Worm (Caenorhabditis elegans): Measurements from ENCODE around the gene sra-8.

sra-8 gene

DNA sequence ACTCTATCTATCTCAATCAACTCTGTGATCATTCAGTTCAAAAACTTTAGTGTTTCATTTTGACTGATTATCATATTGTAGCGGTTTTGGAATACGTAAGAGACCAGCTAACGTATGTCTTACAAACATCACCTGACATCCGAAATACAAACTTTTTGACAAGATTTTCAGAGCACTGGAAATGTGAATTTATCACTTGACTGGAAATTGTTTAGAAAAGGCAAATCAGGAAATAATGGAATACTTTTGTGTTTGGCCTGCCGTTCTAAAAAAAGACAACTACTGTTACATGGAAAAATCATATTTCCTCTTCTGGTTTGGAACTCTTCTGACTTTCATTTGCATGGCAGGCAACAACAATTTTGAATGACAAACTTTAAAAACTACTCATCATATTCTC is 14.0 kb downstream of the sra-8 start, which contains the start of gene F35H8.12:
TSS of gene F35H8.12 (plus strand) at position 301 of the 400 bp plus-strand sequence.
- TF ChIP-seq ceh-39 (tag; optimal IDR thresholded peaks at IDR 0.05) = no peak
- TF ChIP-seq ham-2 (GFP tag; optimal IDR thresholded peaks at IDR 0.05) = no peak
- TF ChIP-seq flh-1 (GFP tag; optimal IDR thresholded peaks at IDR 0.05) = no peak
- TF ChIP-seq unc-62 (GFP tag; optimal IDR thresholded peaks at IDR 0.05) = no peak
- TF ChIP-seq tbx-8 (GFP tag; optimal IDR thresholded peaks at IDR 0.05) = no peak
- no peak for TF ChIP-seq cnd-1 (tag; optimal IDR thresholded peaks at IDR 0.05)
- TF ChIP-seq ceh-43 (GFP tag; optimal IDR thresholded peaks at IDR 0.05) = no peak
- TF ChIP-seq blmp-1 (tag; optimal IDR thresholded peaks at IDR 0.05) = no peak
- TF ChIP-seq ztf-11 (tag; optimal IDR thresholded peaks at IDR 0.05) = no peak
- TF ChIP-seq elt-3 (tag; optimal IDR thresholded peaks at IDR 0.05) = no peak
- TF ChIP-seq elt-1 (tag; optimal IDR thresholded peaks at IDR 0.05; ENCODE audit: borderline replicate concordance, insufficient read depth) = no peak
- TF ChIP-seq M03D4.4 (tag; optimal IDR thresholded peaks at IDR 0.05) = no peak
- TF ChIP-seq nhr-28 (tag; optimal IDR thresholded peaks at IDR 0.05) = no peak
- no peak for TF ChIP-seq nhr-2 (tag; optimal IDR thresholded peaks at IDR 0.05)

DNA sequence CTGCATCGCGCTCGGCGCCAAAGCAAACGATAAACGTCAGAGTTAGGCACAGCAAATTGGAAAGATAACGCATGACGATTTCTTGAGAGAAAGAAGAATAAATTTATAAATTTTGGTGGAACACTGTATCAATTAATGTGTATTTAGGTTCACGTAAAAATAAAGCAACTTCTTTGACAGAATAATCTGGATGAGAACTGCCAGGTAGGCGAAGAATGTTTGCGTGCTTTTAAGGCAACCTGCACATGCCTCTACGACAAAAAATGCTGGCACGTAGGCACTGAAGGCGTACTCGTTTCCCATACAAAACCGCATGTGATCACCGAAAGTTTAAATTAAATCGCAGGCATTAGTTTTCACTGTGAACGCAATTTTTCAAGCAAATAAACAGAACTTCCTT is 15.7 kb downstream of the sra-8 start, which contains the start of gene F35H8.1:
TSS of gene F35H8.1 (minus strand) at position 101 of the 400 bp plus-strand sequence.
- no peak for TF ChIP-seq cnd-1 (tag; optimal IDR thresholded peaks at IDR 0.05)
- TF ChIP-seq M03D4.4 (tag; optimal IDR thresholded peaks at IDR 0.05) = no peak
- no peak for TF ChIP-seq lsy-2 (tag; optimal IDR thresholded peaks at IDR 0.05)
- TF ChIP-seq ceh-43 (GFP tag; optimal IDR thresholded peaks at IDR 0.05) = no peak
- TF ChIP-seq unc-120 (tag; optimal IDR thresholded peaks at IDR 0.05; ENCODE audit: poor library complexity, severe bottlenecking) = no peak
- TF ChIP-seq zip-8 (tag; optimal IDR thresholded peaks at IDR 0.05) = no peak
- no peak for TF ChIP-seq flh-1 (GFP tag; optimal IDR thresholded peaks at IDR 0.05)
- TF ChIP-seq ztf-11 (tag; optimal IDR thresholded peaks at IDR 0.05) = no peak
- no peak for TF ChIP-seq lin-32 (GFP tag; optimal IDR thresholded peaks at IDR 0.05)
- no peak for TF ChIP-seq tbx-8 (GFP tag; optimal IDR thresholded peaks at IDR 0.05)
- TF ChIP-seq hlh-1 (tag; optimal IDR thresholded peaks at IDR 0.05) = no peak
- no peak for TF ChIP-seq mab-5 (tag; optimal IDR thresholded peaks at IDR 0.05)
- no peak for TF ChIP-seq drap-1 (GFP tag; optimal IDR thresholded peaks at IDR 0.05)
- TF ChIP-seq ces-1 (GFP tag; optimal IDR thresholded peaks at IDR 0.05) = no peak
- TF ChIP-seq nhr-2 (tag; optimal IDR thresholded peaks at IDR 0.05) = no peak
- no peak for TF ChIP-seq ceh-39 (tag; optimal IDR thresholded peaks at IDR 0.05)
- no peak for TF ChIP-seq elt-1 (tag; optimal IDR thresholded peaks at IDR 0.05; ENCODE audit: borderline replicate concordance, insufficient read depth)
- no peak for TF ChIP-seq mls-2 (tag; optimal IDR thresholded peaks at IDR 0.05)
- no peak for TF ChIP-seq nhr-12 (tag; optimal IDR thresholded peaks at IDR 0.05)
- TF ChIP-seq blmp-1 (tag; optimal IDR thresholded peaks at IDR 0.05) = no peak

DNA sequence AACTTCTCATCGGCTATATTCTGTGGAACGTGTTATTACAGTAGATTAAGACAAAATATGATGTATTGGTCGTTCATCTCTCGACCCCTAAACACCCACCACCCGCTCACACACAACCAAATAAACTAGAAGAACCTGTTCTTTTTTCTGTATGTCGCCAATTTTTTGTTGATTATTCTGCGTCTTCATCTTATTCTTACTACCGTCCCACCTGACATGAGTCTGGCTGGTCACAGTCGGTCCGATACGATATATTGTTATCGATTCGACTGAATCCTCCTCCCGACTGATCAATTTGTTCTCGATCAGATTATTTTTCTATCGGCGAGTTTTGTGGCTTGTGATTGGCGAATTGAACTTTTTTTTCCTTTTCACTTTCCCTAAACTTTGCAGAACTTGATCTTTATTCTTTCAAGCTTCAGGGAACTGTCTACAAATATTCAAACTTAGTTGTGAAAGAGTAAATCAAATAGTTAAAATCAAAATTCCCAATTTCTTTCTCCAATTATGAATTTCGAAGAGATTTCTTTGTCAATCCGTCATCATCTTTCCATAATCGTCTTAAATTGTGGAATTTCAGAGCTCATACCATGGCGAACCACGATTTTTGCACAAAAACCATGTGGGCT is 17.5 kb downstream of the sra-8 start, which contains the start of gene F35H8.2:
TSS of gene F35H8.2 (plus strand) at position 579 of the 629 bp plus-strand sequence.
- TF ChIP-seq drap-1 (GFP tag; optimal IDR thresholded peaks at IDR 0.05) (no peak), snpc-4 (tag; optimal IDR thresholded peaks at IDR 0.05) (no peak), ztf-11 (tag; optimal IDR thresholded peaks at IDR 0.05) (no peak), lin-13 (tag; optimal IDR thresholded peaks at IDR 0.05) (no peak), zip-8 (tag; optimal IDR thresholded peaks at IDR 0.05) (no peak), mep-1 (tag; optimal IDR thresholded peaks at IDR 0.05) (no peak), tbx-8 (GFP tag; optimal IDR thresholded peaks at IDR 0.05) (no peak), nhr-237 (tag; optimal IDR thresholded peaks at IDR 0.05) (no peak), blmp-1 (tag; optimal IDR thresholded peaks at IDR 0.05) (no peak), bed-3 (GFP tag; optimal IDR thresholded peaks at IDR 0.05) (no peak), flh-1 (GFP tag; optimal IDR thresholded peaks at IDR 0.05) (no peak), ces-1 (GFP tag; optimal IDR thresholded peaks at IDR 0.05) (no peak), sem-2 (GFP tag; optimal IDR thresholded peaks at IDR 0.05) (no peak), lsy-2 (tag; optimal IDR thresholded peaks at IDR 0.05) (no peak), mab-5 (tag; optimal IDR thresholded peaks at IDR 0.05) (no peak), pha-4 (tag; optimal IDR thresholded peaks at IDR 0.05) (no peak), nhr-76 (tag; optimal IDR thresholded peaks at IDR 0.05) (no peak), hlh-1 (tag; optimal IDR thresholded peaks at IDR 0.05) (no peak), unc-39 (tag; optimal IDR thresholded peaks at IDR 0.05) (no peak), ceh-43 (GFP tag; optimal IDR thresholded peaks at IDR 0.05) (no peak)

DNA sequence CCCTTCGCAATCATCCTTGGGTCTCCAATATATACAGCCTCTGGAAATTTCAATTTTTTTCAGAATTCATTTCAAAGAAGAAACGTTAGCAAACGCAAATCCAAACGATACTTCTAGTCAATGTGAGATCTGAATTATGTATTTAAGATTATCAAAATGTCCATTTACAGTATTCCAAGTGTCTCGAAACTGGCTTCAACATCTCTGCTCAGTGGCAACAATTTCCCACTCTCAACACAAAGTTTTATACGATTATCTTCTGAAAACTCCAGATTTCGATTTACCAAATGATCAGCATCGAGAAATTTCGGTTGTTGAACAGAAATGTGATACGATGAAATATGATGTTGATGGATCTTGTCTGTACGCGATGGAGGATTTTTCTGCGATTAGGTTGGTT is 19.1 kb downstream of the sra-8 start:
- no peak for TF ChIP-seq ces-1 (GFP tag; optimal IDR thresholded peaks at IDR 0.05)
- no peak for TF ChIP-seq ztf-11 (tag; optimal IDR thresholded peaks at IDR 0.05)
- no peak for TF ChIP-seq hlh-1 (tag; optimal IDR thresholded peaks at IDR 0.05)
- TF ChIP-seq zip-8 (tag; optimal IDR thresholded peaks at IDR 0.05) = no peak
- no peak for TF ChIP-seq elt-1 (tag; optimal IDR thresholded peaks at IDR 0.05; ENCODE audit: borderline replicate concordance, insufficient read depth)
- no peak for TF ChIP-seq pha-4 (tag; optimal IDR thresholded peaks at IDR 0.05)
- TF ChIP-seq lin-32 (GFP tag; optimal IDR thresholded peaks at IDR 0.05) = no peak
- no peak for TF ChIP-seq tbx-8 (GFP tag; optimal IDR thresholded peaks at IDR 0.05)
- no peak for TF ChIP-seq nhr-28 (tag; optimal IDR thresholded peaks at IDR 0.05)
- TF ChIP-seq mls-2 (tag; optimal IDR thresholded peaks at IDR 0.05) = no peak
